Fruit fly (Drosophila melanogaster): ENCODE results near the gene PlexB.

The PlexB gene

dm6 chr4:46484-46883 lies 2.9 kb upstream of the PlexB start:
- TF ChIP-seq tna (GFP tag; IDR thresholded peaks at IDR 0.05; ENCODE audit: partially characterized antibody): peak; percentile 49
- peak; percentile 29; the same call in 1 of the 3 replicates for TF ChIP-seq CG14860 (GFP tag; IDR thresholded peaks at IDR 0.05; ENCODE audit: partially characterized antibody)
- TF ChIP-seq inv (GFP tag; IDR thresholded peaks at IDR 0.05; ENCODE audit: partially characterized antibody): 0 out of 2 replicates have a peak, but pooled peaks have one; percentile 14
- TF ChIP-seq B-H2 (GFP tag; optimal IDR thresholded peaks at IDR 0.05): no peak
- peak; percentile 58 for TF ChIP-seq CG11723 (GFP tag; optimal IDR thresholded peaks at IDR 0.05)
- TF ChIP-seq CG16813 (GFP tag; IDR thresholded peaks at IDR 0.05; ENCODE audit: partially characterized antibody): peak; percentile 34; the same call in 1 of the 3 replicates
- peak; percentile 47 for TF ChIP-seq sens (GFP tag)
- peak; percentile 26; the same call in 1 of the 3 replicates for TF ChIP-seq HLH4C (GFP tag; IDR thresholded peaks at IDR 0.05; ENCODE audit: partially characterized antibody)
- TF ChIP-seq Bgb (GFP tag; IDR thresholded peaks at IDR 0.05; ENCODE audit: partially characterized antibody): 0 out of 2 replicates have a peak, but pooled peaks have one; percentile 17
- TF ChIP-seq gem (tag; optimal IDR thresholded peaks at IDR 0.05): no peak
- TF ChIP-seq CG8281 (tag; optimal IDR thresholded peaks at IDR 0.05): no peak
- TF ChIP-seq CG6791 (GFP tag; IDR thresholded peaks at IDR 0.05; ENCODE audit: partially characterized antibody): peak; percentile 56; the same call in 1 of the 3 replicates
- TF ChIP-seq eve (GFP tag; optimal IDR thresholded peaks at IDR 0.05): no peak
- TF ChIP-seq CG7963 (GFP tag; IDR thresholded peaks at IDR 0.05; ENCODE audit: partially characterized antibody): 0 out of 3 replicates have a peak, but pooled peaks have one; percentile 41
- no peak for TF ChIP-seq lov (optimal IDR thresholded peaks at IDR 0.05)
- no peak for TF ChIP-seq lov (GFP tag; IDR thresholded peaks at IDR 0.05)
- TF ChIP-seq CG8290 (GFP tag; optimal IDR thresholded peaks at IDR 0.05): no peak
- no peak for TF ChIP-seq CG8290 (tag; optimal IDR thresholded peaks at IDR 0.05)
- no peak for TF ChIP-seq CHES-1-like (GFP tag; optimal IDR thresholded peaks at IDR 0.05)

dm6 chr4:44780-45179 lies 1.2 kb upstream of the PlexB start:
- TF ChIP-seq CG2199 (GFP tag; IDR thresholded peaks at IDR 0.05) (peak; percentile 60; the same call in 1 of the 3 replicates), Neu2 (GFP tag; optimal IDR thresholded peaks at IDR 0.05; ENCODE audit: borderline replicate concordance) (no peak), CG15269 (tag; optimal IDR thresholded peaks at IDR 0.05) (no peak), chif (GFP tag; optimal IDR thresholded peaks at IDR 0.05) (no peak), tin (GFP tag; optimal IDR thresholded peaks at IDR 0.05) (no peak), NC2β (GFP tag; optimal IDR thresholded peaks at IDR 0.05) (no peak), CG7271 (tag; optimal IDR thresholded peaks at IDR 0.05) (no peak), lola (GFP tag; optimal IDR thresholded peaks at IDR 0.05) (peak in 1 of 3 experiments; percentile 12), CG1832 (GFP tag; optimal IDR thresholded peaks at IDR 0.05) (no peak), NK7.1 (GFP tag; optimal IDR thresholded peaks at IDR 0.05) (no peak), Sry-δ (GFP tag; optimal IDR thresholded peaks at IDR 0.05) (peak; percentile 37), Pdp1 (GFP tag; optimal IDR thresholded peaks at IDR 0.05) (no peak), CG16813 (GFP tag; IDR thresholded peaks at IDR 0.05; ENCODE audit: partially characterized antibody) (0 out of 3 replicates have a peak, but pooled peaks have one; percentile 27), fd102C (GFP tag; optimal IDR thresholded peaks at IDR 0.05) (no peak), ind (GFP tag; optimal IDR thresholded peaks at IDR 0.05) (no peak), CG6791 (GFP tag; IDR thresholded peaks at IDR 0.05; ENCODE audit: partially characterized antibody) (peak; percentile 52; the same call in 1 of the 3 replicates), pzg (GFP tag; optimal IDR thresholded peaks at IDR 0.05) (peak; percentile 23), CG17385 (GFP tag; optimal IDR thresholded peaks at IDR 0.05) (no peak), HmgZ (tag; optimal IDR thresholded peaks at IDR 0.05) (no peak), CG7786 (GFP tag; optimal IDR thresholded peaks at IDR 0.05) (no peak), Dad (GFP tag; optimal IDR thresholded peaks at IDR 0.05) (no peak), CG9797 (GFP tag; optimal IDR thresholded peaks at IDR 0.05) (no peak), maf-S (GFP tag; optimal IDR thresholded peaks at IDR 0.05) (no peak), Med (GFP tag) (peak; percentile 32), CG43689 (GFP tag; IDR thresholded peaks at IDR 0.05) (no peak), Chrac-16 (GFP tag; optimal IDR thresholded peaks at IDR 0.05) (no peak), CG10147 (GFP tag; optimal IDR thresholded peaks at IDR 0.05) (no peak), sisA (GFP tag; IDR thresholded peaks at IDR 0.05) (no peak), bowl (GFP tag; IDR thresholded peaks at IDR 0.05) (no peak), CG12744 (GFP tag; optimal IDR thresholded peaks at IDR 0.05) (no peak), Dref (GFP tag; IDR thresholded peaks at IDR 0.05) (no peak), CG6765 (GFP tag; optimal IDR thresholded peaks at IDR 0.05) (no peak)
